Worm (Caenorhabditis elegans) whole organism, early embryonic: ENCODE measurements around the gene unc-52.

Experiments
- B0310.2 ChIP-seq: sonication (generic microtip); optimal IDR thresholded peaks from 2 replicates; lab custom pipeline; 2016; ENCODE audit warnings: mild to moderate bottlenecking, missing genetic modification characterization, missing compliant biosample characterization
- F13C5.2 ChIP-seq: sonication (generic microtip); optimal IDR thresholded peaks from 2 replicates; lab custom pipeline; 2017; ENCODE audit warnings: mild to moderate bottlenecking, missing genetic modification characterization, inconsistent platforms, missing compliant biosample characterization
- ama-1 ChIP-seq: fragments of 150-350 bp; optimal IDR thresholded peaks from 2 replicates; lab custom pipeline; 2014
- ceh-36 ChIP-seq: sonication (generic microtip); optimal IDR thresholded peaks from 2 replicates; lab custom pipeline; 2016; ENCODE audit warnings: missing genetic modification characterization, inconsistent platforms, missing compliant biosample characterization
- ets-7 ChIP-seq: sonication (generic microtip); optimal IDR thresholded peaks from 2 replicates; lab custom pipeline; 2016; ENCODE audit warnings: missing genotype, missing genetic modification characterization, missing compliant biosample characterization
- flt-1 ChIP-seq: fragments of 200-800 bp; sonication (Bioruptor generic); IDR thresholded peaks from 2 replicates; pipeline ENCODE4 v1.3.6; 2022; ENCODE audit warnings: missing genetic modification characterization, missing compliant biosample characterization
- hmbx-1 ChIP-seq: sonication (generic microtip); optimal IDR thresholded peaks from 2 replicates; lab custom pipeline; 2016; ENCODE audit warnings: mild to moderate bottlenecking, missing genetic modification characterization, missing compliant biosample characterization
- hmg-4 ChIP-seq: fragments of 200-800 bp; sonication (Bioruptor generic); optimal IDR thresholded peaks from 2 replicates; lab custom pipeline; 2018; ENCODE audit warnings: mild to moderate bottlenecking, missing genetic modification characterization, missing compliant biosample characterization
- hnd-1 ChIP-seq: sonication (generic microtip); optimal IDR thresholded peaks from 2 replicates; lab custom pipeline; 2016; ENCODE audit warnings: missing genetic modification characterization, missing compliant biosample characterization
- pes-1 ChIP-seq: fragments of 200-800 bp; sonication (Bioruptor generic); IDR thresholded peaks from 2 replicates; pipeline ENCODE4 v1.3.6; 2022; ENCODE audit warnings: missing genetic modification reagents, missing genetic modification characterization, missing compliant biosample characterization
- scrt-1 ChIP-seq: fragments of 200-800 bp; sonication (Bioruptor generic); IDR thresholded peaks from 2 replicates; pipeline ENCODE4 v1.3.6; 2022; ENCODE audit warnings: missing genetic modification characterization, missing compliant biosample characterization
- tbx-37 ChIP-seq: fragments of 200-800 bp; sonication (Bioruptor generic); conservative IDR thresholded peaks from 2 replicates; pipeline ENCODE4 v1.3.6; 2022; ENCODE audit warnings: missing genetic modification reagents, missing genetic modification characterization, missing compliant biosample characterization
- tra-4 ChIP-seq: sonication (generic microtip); optimal IDR thresholded peaks from 2 replicates; lab custom pipeline; 2017; ENCODE audit warnings: missing genetic modification characterization, missing compliant biosample characterization

- TF ChIP-seq tra-4: no peak
- no peak for TF ChIP-seq ama-1 (lab: Kevin White, UChicago)
- TF ChIP-seq scrt-1 (GFP tag; lab: Robert Waterston, UW): no peak
- TF ChIP-seq tbx-37 (GFP tag; lab: Robert Waterston, UW): no peak
- no peak for TF ChIP-seq hnd-1 (tag; lab: Kevin White, UChicago)
- TF ChIP-seq pes-1: no peak
- TF ChIP-seq B0310.2: no peak
- TF ChIP-seq flt-1 (GFP tag; lab: Robert Waterston, UW): no peak
- no peak for TF ChIP-seq hmbx-1 (tag; lab: Kevin White, UChicago)
- TF ChIP-seq ceh-36: no peak
- TF ChIP-seq ets-7: no peak
- no peak for TF ChIP-seq F13C5.2 (tag; lab: Kevin White, UChicago)
- TF ChIP-seq hmg-4 (GFP tag; lab: Kevin White, UChicago): no peak
These were observed 10.9 kb upstream of the unc-52 start, which contains the start of gene K02B7.3 for ce11 chrII:14695201-14695600.
